Worm (Caenorhabditis elegans) whole organism, L1 larva: ENCODE measurements around the gene zim-1.

Experiments used
- aly-2 ChIP-seq: fragments of 150-350 bp; optimal IDR thresholded peaks from 2 replicates; lab custom pipeline; 2014; ENCODE audit warnings: missing biosample characterization, missing genetic modification characterization
- ama-1 ChIP-seq: fragments of 150-350 bp; optimal IDR thresholded peaks from 2 replicates; lab custom pipeline; 2014
- pag-3 ChIP-seq: sonication (generic microtip); optimal IDR thresholded peaks from 2 replicates; lab custom pipeline; 2017; ENCODE audit warnings: missing genetic modification characterization, mild to moderate bottlenecking, missing compliant biosample characterization, antibody characterized with exemption, borderline replicate concordance; ENCODE audit not compliant: insufficient read depth
- sptf-1 ChIP-seq: fragments of 150-350 bp; optimal IDR thresholded peaks from 2 replicates; lab custom pipeline; 2014; ENCODE audit warnings: missing biosample characterization, missing genetic modification characterization

DNA sequence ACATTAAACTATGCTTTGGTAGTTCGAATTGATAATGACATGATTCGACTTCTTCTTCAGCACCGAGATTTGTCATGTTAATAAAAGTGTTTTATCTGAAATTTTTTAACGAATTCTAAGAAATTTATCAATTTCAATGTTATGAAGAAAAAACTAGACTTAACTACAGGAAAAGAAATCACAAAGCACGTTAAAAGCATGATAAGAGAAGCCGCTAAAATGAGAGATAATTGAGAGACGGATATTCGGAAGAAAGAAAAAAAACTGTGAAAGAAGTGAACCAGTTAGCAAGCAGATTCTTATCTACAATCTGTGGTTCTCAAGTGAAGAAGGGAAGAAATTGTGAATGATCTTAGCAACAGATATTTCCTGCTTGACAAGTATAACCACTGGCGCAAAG lies 42.2 kb downstream of the zim-1 start, which contains the start of gene C43F9.4:
- TF ChIP-seq sptf-1 (tag; lab: Kevin White, UChicago), result no peak
- TF ChIP-seq pag-3 (tag; lab: Kevin White, UChicago), result no peak
- TF ChIP-seq ama-1 (lab: Kevin White, UChicago), result no peak
- TF ChIP-seq aly-2, result no peak
